Fruit fly (Drosophila melanogaster) whole organism, pupa: ENCODE measurements around the gene CHKov2.

Experiments used
- CG10348 ChIP-seq: fragments of 200-800 bp; sonication (Bioruptor generic); IDR thresholded peaks from 2 replicates; pipeline ENCODE4 v1.3.6; 2022; ENCODE audit warnings: missing biosample characterization, missing genetic modification characterization
- CG17806 ChIP-seq: fragments of 200-800 bp; sonication (Bioruptor generic); optimal IDR thresholded peaks from 2 replicates; lab custom pipeline; 2018; ENCODE audit warnings: missing biosample characterization, mild to moderate bottlenecking, missing genetic modification characterization, moderate library complexity
- CG8159 ChIP-seq: fragments of 200-800 bp; sonication (Bioruptor generic); optimal IDR thresholded peaks from 3 replicates; lab custom pipeline; 2018; ENCODE audit warnings: missing biosample characterization, mild to moderate bottlenecking, missing genetic modification characterization, moderate library complexity
- CG8301 ChIP-seq: fragments of 200-800 bp; sonication (Bioruptor generic); optimal IDR thresholded peaks from 2 replicates; lab custom pipeline; 2018; ENCODE audit warnings: missing biosample characterization, mild to moderate bottlenecking, missing genetic modification characterization
- CG9948 ChIP-seq: fragments of 200-800 bp; sonication (Bioruptor generic); optimal IDR thresholded peaks from 2 replicates; lab custom pipeline; 2018; ENCODE audit warnings: missing biosample characterization, mild to moderate bottlenecking, missing genetic modification characterization, moderate library complexity
- D1 ChIP-seq: fragments of 200-800 bp; sonication (Bioruptor generic); optimal IDR thresholded peaks from 2 replicates; lab custom pipeline; 2018; ENCODE audit warnings: missing biosample characterization, mild to moderate bottlenecking, missing genetic modification characterization, moderate library complexity
- EcR ChIP-seq: fragments of 200-800 bp; sonication (Bioruptor generic); optimal IDR thresholded peaks from 3 replicates; lab custom pipeline; 2019; ENCODE audit warnings: missing biosample characterization, missing genetic modification characterization, mild to moderate bottlenecking, moderate library complexity, missing genetic modification reagents
- Pif1A ChIP-seq: fragments of 200-800 bp; sonication (Bioruptor generic); optimal IDR thresholded peaks from 3 replicates; lab custom pipeline; 2016; ENCODE audit warnings: missing biosample characterization, missing genetic modification characterization
- Snoo ChIP-seq: fragments of 200-800 bp; sonication (Bioruptor generic); optimal IDR thresholded peaks from 3 replicates; lab custom pipeline; 2017; ENCODE audit warnings: missing biosample characterization, mild to moderate bottlenecking, missing genetic modification characterization, inconsistent platforms
- gl ChIP-seq: fragments of 200-800 bp; sonication (Bioruptor generic); optimal IDR thresholded peaks from 2 replicates; lab custom pipeline; 2018; ENCODE audit warnings: missing biosample characterization, mild to moderate bottlenecking, missing genetic modification characterization

- TF ChIP-seq CG8159 (tag; lab: Kevin White, UChicago) (no peak), D1 (tag; lab: Kevin White, UChicago) (no peak), EcR (GFP tag; lab: Kevin White, UChicago) (no peak), CG8301 (tag; lab: Kevin White, UChicago) (no peak), Pif1A (GFP tag; lab: Kevin White, UChicago) (no peak), CG17806 (no peak), CG10348 (GFP tag; lab: Robert Waterston, UW) (no peak), gl (no peak), Snoo (no peak), CG9948 (tag; lab: Kevin White, UChicago) (no peak)
These were observed 21.8 kb downstream of the CHKov2 start for dm6 chr3R:25309175-25309574.
